Worm (Caenorhabditis elegans) whole organism, L2 larva: ENCODE data around the gene ogr-2.
A peak's percentile ranks its signal among the peaks of the same experiment; 100 is the strongest.

Source experiments
- C34F6.9 ChIP-seq: fragments of 150-350 bp; optimal IDR thresholded peaks from 2 replicates; lab custom pipeline; 2014; ENCODE audit warnings: missing biosample characterization, missing genetic modification characterization
- F13H6.1 ChIP-seq: sonication (generic microtip); optimal IDR thresholded peaks from 2 replicates; lab custom pipeline; 2016; ENCODE audit warnings: missing genetic modification characterization, missing compliant biosample characterization
- R02D3.7 ChIP-seq: fragments of 150-350 bp; optimal IDR thresholded peaks from 2 replicates; lab custom pipeline; 2014; ENCODE audit warnings: missing biosample characterization, missing genetic modification characterization
- Y55F3AM.14 ChIP-seq: fragments of 200-800 bp; sonication (Bioruptor generic); optimal IDR thresholded peaks from 2 replicates; lab custom pipeline; 2018; ENCODE audit warnings: mild to moderate bottlenecking, missing genetic modification characterization, missing compliant biosample characterization
- ZK546.5 ChIP-seq: sonication (generic microtip); optimal IDR thresholded peaks from 2 replicates; lab custom pipeline; 2017; ENCODE audit warnings: missing biosample characterization, missing genetic modification characterization
- alr-1 ChIP-seq: fragments of 150-350 bp; optimal IDR thresholded peaks from 2 replicates; lab custom pipeline; 2014; ENCODE audit warnings: missing biosample characterization, missing genetic modification characterization
- aly-2 ChIP-seq: fragments of 150-350 bp; optimal IDR thresholded peaks from 2 replicates; lab custom pipeline; 2014; ENCODE audit warnings: missing biosample characterization, missing genetic modification characterization
- ama-1 ChIP-seq: fragments of 150-350 bp; optimal IDR thresholded peaks from 2 replicates; lab custom pipeline; 2018; ENCODE audit warnings: inconsistent platforms
- blmp-1 ChIP-seq: sonication (generic microtip); optimal IDR thresholded peaks from 2 replicates; lab custom pipeline; 2017; ENCODE audit warnings: missing genetic modification characterization, mild to moderate bottlenecking, missing compliant biosample characterization, antibody characterized with exemption, moderate library complexity; ENCODE audit not compliant: insufficient read depth
- ceh-82 ChIP-seq: fragments of 150-350 bp; optimal IDR thresholded peaks from 2 replicates; lab custom pipeline; 2014; ENCODE audit warnings: missing biosample characterization, missing genetic modification characterization
- crh-2 ChIP-seq: sonication (generic microtip); optimal IDR thresholded peaks from 2 replicates; lab custom pipeline; 2017; ENCODE audit warnings: missing biosample characterization, missing genetic modification characterization
- egl-27 ChIP-seq: sonication (generic microtip); optimal IDR thresholded peaks from 3 replicates; lab custom pipeline; 2017; ENCODE audit warnings: missing biosample characterization, missing genetic modification reagents, missing genetic modification characterization
- elt-1 ChIP-seq: fragments of 150-350 bp; optimal IDR thresholded peaks from 2 replicates; lab custom pipeline; 2014; ENCODE audit warnings: missing biosample characterization, missing genetic modification characterization
- elt-3 ChIP-seq: sonication (generic microtip); optimal IDR thresholded peaks from 2 replicates; lab custom pipeline; 2017; ENCODE audit warnings: missing biosample characterization, missing genetic modification characterization
- fos-1 ChIP-seq: fragments of 150-350 bp; optimal IDR thresholded peaks from 2 replicates; lab custom pipeline; 2014; ENCODE audit warnings: missing biosample characterization, missing genetic modification characterization
- gmeb-1 ChIP-seq: fragments of 150-350 bp; optimal IDR thresholded peaks from 2 replicates; lab custom pipeline; 2014; ENCODE audit warnings: missing biosample characterization, missing genetic modification characterization
- lin-13 ChIP-seq: fragments of 150-350 bp; optimal IDR thresholded peaks from 2 replicates; lab custom pipeline; 2014; ENCODE audit warnings: missing biosample characterization, missing genetic modification reagents, missing genetic modification characterization
- lin-39 ChIP-seq: fragments of 150-350 bp; optimal IDR thresholded peaks from 2 replicates; lab custom pipeline; 2014; ENCODE audit warnings: missing biosample characterization, missing genetic modification reagents, missing genetic modification characterization
- mab-5 ChIP-seq: fragments of 150-350 bp; optimal IDR thresholded peaks from 2 replicates; lab custom pipeline; 2014; ENCODE audit warnings: missing biosample characterization, missing genetic modification characterization
- mbf-1 ChIP-seq: sonication (generic microtip); optimal IDR thresholded peaks from 2 replicates; lab custom pipeline; 2017; ENCODE audit warnings: missing biosample characterization, missing genetic modification characterization
- nhr-10 ChIP-seq: sonication (generic microtip); optimal IDR thresholded peaks from 2 replicates; lab custom pipeline; 2017; ENCODE audit warnings: missing biosample characterization, missing genetic modification characterization
- nhr-12 ChIP-seq: fragments of 150-350 bp; optimal IDR thresholded peaks from 2 replicates; lab custom pipeline; 2014; ENCODE audit warnings: missing biosample characterization, missing genetic modification characterization
- nhr-21 ChIP-seq: fragments of 150-350 bp; optimal IDR thresholded peaks from 2 replicates; lab custom pipeline; 2014; ENCODE audit warnings: missing biosample characterization, missing genetic modification characterization
- nhr-23 ChIP-seq: fragments of 150-350 bp; optimal IDR thresholded peaks from 2 replicates; lab custom pipeline; 2014; ENCODE audit warnings: missing biosample characterization, missing genetic modification reagents, missing genetic modification characterization
- nhr-237 ChIP-seq: fragments of 150-350 bp; optimal IDR thresholded peaks from 2 replicates; lab custom pipeline; 2014; ENCODE audit warnings: missing biosample characterization, missing genetic modification characterization
- nhr-25 ChIP-seq: fragments of 150-350 bp; sonication (generic microtip); optimal IDR thresholded peaks from 3 replicates; lab custom pipeline; 2014; ENCODE audit warnings: missing biosample characterization, missing genetic modification characterization
- nhr-77 ChIP-seq: fragments of 150-350 bp; optimal IDR thresholded peaks from 2 replicates; lab custom pipeline; 2014; ENCODE audit warnings: missing biosample characterization, missing genetic modification characterization
- peb-1 ChIP-seq: fragments of 150-350 bp; optimal IDR thresholded peaks from 2 replicates; lab custom pipeline; 2014; ENCODE audit warnings: missing biosample characterization, missing genetic modification characterization
- sem-4 ChIP-seq: fragments of 150-350 bp; optimal IDR thresholded peaks from 2 replicates; lab custom pipeline; 2014; ENCODE audit warnings: missing biosample characterization, missing genetic modification reagents, missing genetic modification characterization
- sma-3 ChIP-seq: sonication (generic microtip); optimal IDR thresholded peaks from 2 replicates; lab custom pipeline; 2016; ENCODE audit warnings: missing genetic modification reagents, missing genetic modification characterization, missing compliant biosample characterization
- sma-9 ChIP-seq, 2 experiments: fragments of 150-350 bp in 1 of 2; sonication (generic microtip) in 1 of 2; optimal IDR thresholded peaks; 2 replicates each; lab custom pipeline; 2014 to 2016; ENCODE audit warnings: missing genetic modification characterization in 2 of 2, mild to moderate bottlenecking in 1 of 2, missing biosample characterization in 1 of 2, missing compliant biosample characterization in 1 of 2, missing genetic modification reagents in 1 of 2, moderate library complexity in 1 of 2
- snpc-4 ChIP-seq: fragments of 150-350 bp; optimal IDR thresholded peaks from 2 replicates; lab custom pipeline; 2014; ENCODE audit warnings: missing biosample characterization, missing genetic modification characterization
- unc-39 ChIP-seq: fragments of 150-350 bp; optimal IDR thresholded peaks from 2 replicates; lab custom pipeline; 2014; ENCODE audit warnings: missing biosample characterization, missing genetic modification characterization
- unc-62 ChIP-seq: fragments of 150-350 bp; optimal IDR thresholded peaks from 2 replicates; lab custom pipeline; 2014; ENCODE audit warnings: missing biosample characterization, missing genetic modification reagents, missing genetic modification characterization
- zag-1 ChIP-seq: fragments of 150-350 bp; optimal IDR thresholded peaks from 2 replicates; lab custom pipeline; 2014; ENCODE audit warnings: missing biosample characterization, missing genetic modification characterization
- ztf-11 ChIP-seq: sonication (generic microtip); optimal IDR thresholded peaks from 2 replicates; lab custom pipeline; 2017; ENCODE audit warnings: missing biosample characterization, missing genetic modification characterization

The ogr-2 gene

ce11 chrII:10040834-10041233 lies at the start of gene ogr-2:
TSS of gene ogr-2 (plus strand) at chrII:10041134.
- TF ChIP-seq ceh-82 (no peak), nhr-21 (no peak), F13H6.1 (tag; lab: Kevin White, UChicago) (no peak), lin-13 (no peak), zag-1 (tag; lab: Kevin White, UChicago) (no peak), blmp-1 (tag; lab: Kevin White, UChicago) (no peak), Y55F3AM.14 (GFP tag; lab: Kevin White, UChicago) (no peak), nhr-25 (tag; lab: Kevin White, UChicago) (no peak), nhr-12 (no peak), ztf-11 (tag; lab: Kevin White, UChicago) (no peak), nhr-237 (tag; lab: Kevin White, UChicago) (no peak)
- TF ChIP-seq, all 48 proteins: peak for 0

DNA sequence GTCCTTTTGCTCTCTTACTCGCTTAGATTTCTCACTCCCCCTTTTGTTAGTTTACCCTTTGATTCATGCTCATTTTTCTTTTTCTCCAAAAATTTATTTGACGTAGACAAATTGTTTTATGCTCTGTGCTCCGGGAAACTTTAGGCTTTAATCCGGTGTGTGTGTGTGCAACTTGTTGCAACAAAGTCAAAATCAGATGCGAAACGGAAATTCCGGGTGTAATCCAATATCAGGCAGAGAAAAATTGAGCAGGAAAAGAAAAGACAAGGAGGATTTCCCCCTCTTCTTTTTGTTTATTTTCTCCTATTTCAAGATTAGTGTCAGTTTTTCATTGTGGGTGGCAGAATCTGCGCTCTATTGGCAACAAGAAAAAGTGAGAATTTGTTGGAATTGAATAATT lies 48.5 kb upstream of the ogr-2 start:
- TF ChIP-seq peb-1 (tag; lab: Kevin White, UChicago), result no peak
- no peak for TF ChIP-seq ama-1 (lab: Kevin White, UChicago)
- TF ChIP-seq crh-2 (tag; lab: Kevin White, UChicago), result no peak
- no peak for TF ChIP-seq mbf-1
- TF ChIP-seq snpc-4 (tag; lab: Kevin White, UChicago), result no peak
- peak; percentile 22 for TF ChIP-seq sma-9 (GFP tag; optimal IDR thresholded peaks at IDR 0.05; lab: Kevin White, UChicago)
- TF ChIP-seq sma-9 (tag; optimal IDR thresholded peaks at IDR 0.05; lab: Kevin White, UChicago), result no peak
- TF ChIP-seq F13H6.1 (tag; lab: Kevin White, UChicago), result peak; percentile 38

DNA sequence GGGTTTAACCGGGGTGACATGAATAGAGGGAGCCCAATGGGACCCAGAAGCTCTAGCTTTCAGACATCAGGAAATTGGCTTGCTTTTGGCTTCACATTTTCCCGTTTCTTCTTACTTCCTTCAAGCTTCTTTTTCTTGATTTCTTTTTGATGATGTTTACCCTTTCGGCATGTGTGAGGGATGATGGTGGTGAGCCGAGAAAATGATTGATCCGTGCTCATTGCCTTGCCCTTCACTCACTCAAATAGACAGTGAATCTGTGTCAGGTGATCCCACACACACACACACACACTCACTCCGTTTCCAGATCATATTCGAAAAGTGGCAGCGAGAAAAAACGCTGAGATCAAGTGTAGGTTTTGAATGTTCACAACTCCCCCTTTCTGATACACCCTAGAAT lies 46.3 kb upstream of the ogr-2 start:
- TF ChIP-seq sma-3 (GFP tag; lab: Kevin White, UChicago) (no peak), nhr-77 (tag; lab: Kevin White, UChicago) (no peak), nhr-23 (tag; lab: Kevin White, UChicago) (no peak), C34F6.9 (tag; lab: Kevin White, UChicago) (no peak), mbf-1 (no peak), ama-1 (lab: Kevin White, UChicago) (no peak), gmeb-1 (tag; lab: Kevin White, UChicago) (no peak), lin-39 (no peak), aly-2 (tag; lab: Kevin White, UChicago) (no peak), peb-1 (tag; lab: Kevin White, UChicago) (no peak), lin-13 (no peak), sem-4 (tag; lab: Kevin White, UChicago) (no peak), F13H6.1 (tag; lab: Kevin White, UChicago) (no peak), egl-27 (no peak), nhr-10 (tag; lab: Kevin White, UChicago) (no peak), mab-5 (tag; lab: Kevin White, UChicago) (no peak), unc-62 (GFP tag; lab: Kevin White, UChicago) (no peak), alr-1 (tag; lab: Kevin White, UChicago) (no peak), ZK546.5 (tag; lab: Kevin White, UChicago) (no peak)

DNA sequence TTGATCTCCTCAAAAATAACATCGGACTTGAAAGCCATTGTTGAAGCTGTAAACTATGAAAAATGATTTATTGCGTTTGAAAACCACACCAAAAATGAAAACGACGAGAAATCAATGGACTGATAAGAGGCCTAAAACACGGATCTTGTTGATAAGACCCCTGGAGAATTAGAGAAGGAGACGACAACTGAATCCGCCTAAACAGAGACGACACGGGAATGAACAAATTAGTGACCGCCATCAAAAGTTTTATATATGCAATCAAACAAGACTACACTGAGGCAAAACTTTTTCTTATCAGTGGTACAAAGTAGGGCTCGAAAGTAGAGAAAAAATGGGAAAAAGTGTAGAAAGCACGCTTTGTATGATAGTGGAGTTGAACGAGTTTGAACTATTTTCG lies 39.9 kb upstream of the ogr-2 start, which contains the start of gene nlt-1:
TSS of gene nlt-1 (minus strand) at position 78 of the 400 bp plus-strand sequence.
- TF ChIP-seq nhr-77 (tag; lab: Kevin White, UChicago) (no peak), fos-1 (tag; lab: Kevin White, UChicago) (peak; percentile 88), unc-39 (tag; lab: Kevin White, UChicago) (no peak), R02D3.7 (no peak), gmeb-1 (tag; lab: Kevin White, UChicago) (peak; percentile 60), egl-27 (peak; percentile 5), F13H6.1 (tag; lab: Kevin White, UChicago) (peak; percentile 58), ama-1 (lab: Kevin White, UChicago) (no peak), ceh-82 (no peak), sma-9 (GFP tag; optimal IDR thresholded peaks at IDR 0.05; lab: Kevin White, UChicago) (peak; percentile 40), sma-9 (tag; optimal IDR thresholded peaks at IDR 0.05; lab: Kevin White, UChicago) (no peak), elt-3 (tag; lab: Kevin White, UChicago) (no peak), ZK546.5 (tag; lab: Kevin White, UChicago) (no peak), crh-2 (tag; lab: Kevin White, UChicago) (peak; percentile 46), elt-1 (tag; lab: Kevin White, UChicago) (no peak)
- TF ChIP-seq, all 48 proteins: peak for 6
